Fruit fly (Drosophila melanogaster) whole organism, embryonic: ENCODE results near the gene CG44158.

ENCODE experiments used
- Asciz ChIP-seq: fragments of 200-800 bp; sonication (Bioruptor generic); optimal IDR thresholded peaks from 2 replicates; lab custom pipeline; 2017; ENCODE audit warnings: missing biosample characterization, mild to moderate bottlenecking, missing genetic modification characterization, missing genetic modification reagents
- B-H2 ChIP-seq: fragments of 200-800 bp; sonication (Bioruptor generic); optimal IDR thresholded peaks from 2 replicates; lab custom pipeline; 2018; ENCODE audit warnings: missing biosample characterization, mild to moderate bottlenecking, missing genetic modification characterization
- Blimp-1 ChIP-seq: fragments of 200-800 bp; sonication (Bioruptor generic); optimal IDR thresholded peaks from 3 replicates; lab custom pipeline; 2018; ENCODE audit warnings: missing biosample characterization, missing genetic modification characterization, mild to moderate bottlenecking, moderate library complexity, missing genetic modification reagents
- CG11093 ChIP-seq: fragments of 200-800 bp; sonication (Bioruptor generic); IDR thresholded peaks from 3 replicates; pipeline ENCODE4 v1.3.6; 2022; ENCODE audit warnings: missing biosample characterization, missing genetic modification characterization
- CG11560 ChIP-seq: fragments of 200-800 bp; sonication (Bioruptor generic); IDR thresholded peaks from 3 replicates; pipeline ENCODE4 v1.3.6; 2022; ENCODE audit warnings: missing biosample characterization, missing genetic modification characterization
- CG12071 ChIP-seq: fragments of 200-800 bp; sonication (Bioruptor generic); optimal IDR thresholded peaks from 3 replicates; lab custom pipeline; 2018; ENCODE audit warnings: missing biosample characterization, mild to moderate bottlenecking, missing genetic modification characterization
- CG13296 ChIP-seq: fragments of 200-800 bp; sonication (Bioruptor generic); optimal IDR thresholded peaks from 3 replicates; lab custom pipeline; 2018; ENCODE audit warnings: missing biosample characterization, mild to moderate bottlenecking, missing genetic modification characterization
- CG15601 ChIP-seq: fragments of 200-800 bp; sonication (Bioruptor generic); optimal IDR thresholded peaks from 3 replicates; lab custom pipeline; 2019; ENCODE audit warnings: missing biosample characterization, mild to moderate bottlenecking, missing genetic modification characterization, moderate library complexity
- CG1832 ChIP-seq: fragments of 200-800 bp; sonication (Bioruptor generic); optimal IDR thresholded peaks from 2 replicates; lab custom pipeline; 2017; ENCODE audit warnings: missing biosample characterization, mild to moderate bottlenecking, missing genetic modification characterization, inconsistent platforms
- CG2875 ChIP-seq: fragments of 200-800 bp; sonication (Bioruptor generic); optimal IDR thresholded peaks from 2 replicates; lab custom pipeline; 2017; ENCODE audit warnings: missing biosample characterization, mild to moderate bottlenecking, missing genetic modification characterization, missing genetic modification reagents
- CG2889 ChIP-seq: fragments of 200-800 bp; sonication (Bioruptor generic); IDR thresholded peaks from 3 replicates; pipeline ENCODE4 v1.3.6; 2022; ENCODE audit warnings: missing biosample characterization, missing genetic modification characterization
- CG30020 ChIP-seq: fragments of 200-800 bp; optimal IDR thresholded peaks from 2 replicates; lab custom pipeline; 2019; ENCODE audit warnings: missing biosample characterization, mild to moderate bottlenecking, missing genetic modification characterization, moderate library complexity
- CG31441 ChIP-seq: fragments of 200-800 bp; sonication (Bioruptor generic); IDR thresholded peaks from 2 replicates; pipeline ENCODE4 v1.3.6; 2022; ENCODE audit warnings: missing biosample characterization, missing genetic modification characterization
- CG4707 ChIP-seq: fragments of 200-800 bp; sonication (Bioruptor generic); optimal IDR thresholded peaks from 2 replicates; lab custom pipeline; 2018; ENCODE audit warnings: missing biosample characterization, mild to moderate bottlenecking, missing genetic modification characterization, moderate library complexity
- CG6654 ChIP-seq: fragments of 200-800 bp; sonication (Bioruptor generic); optimal IDR thresholded peaks from 2 replicates; lab custom pipeline; 2017; ENCODE audit warnings: missing biosample characterization, mild to moderate bottlenecking, missing genetic modification characterization
- CG6854 ChIP-seq: fragments of 200-800 bp; sonication (Bioruptor generic); optimal IDR thresholded peaks from 3 replicates; lab custom pipeline; 2017; ENCODE audit warnings: missing biosample characterization, mild to moderate bottlenecking, missing genetic modification characterization
- CG9797 ChIP-seq: fragments of 200-800 bp; sonication (Bioruptor generic); optimal IDR thresholded peaks from 3 replicates; lab custom pipeline; 2018; ENCODE audit warnings: missing biosample characterization, mild to moderate bottlenecking, missing genetic modification characterization
- D19A ChIP-seq: fragments of 200-800 bp; optimal IDR thresholded peaks from 3 replicates; lab custom pipeline; 2019; ENCODE audit warnings: missing biosample characterization, mild to moderate bottlenecking, missing genetic modification characterization, moderate library complexity
- Deaf1 ChIP-seq: fragments of 200-800 bp; optimal IDR thresholded peaks from 3 replicates; lab custom pipeline; 2019; ENCODE audit warnings: missing biosample characterization, mild to moderate bottlenecking, missing genetic modification characterization, moderate library complexity
- HLH4C ChIP-seq: fragments of 200-800 bp; sonication (Bioruptor generic); IDR thresholded peaks from 3 replicates; pipeline ENCODE4 v1.3.6; 2022; ENCODE audit warnings: missing biosample characterization, missing genetic modification characterization; ENCODE audit not compliant: partially characterized antibody
- Hr78 ChIP-seq, 2 experiments: fragments of 200-800 bp in 1 of 2; fragments of >200 bp in 1 of 2; sonication (Bioruptor generic) in 1 of 2; optimal IDR thresholded peaks; 2 replicates each; lab custom pipeline; 2017 to 2019; ENCODE audit warnings: missing biosample characterization in 2 of 2, missing genetic modification characterization in 2 of 2, mild to moderate bottlenecking in 1 of 2, moderate library complexity in 1 of 2
- Jarid2 ChIP-seq: fragments of 200-800 bp; sonication (Bioruptor generic); optimal IDR thresholded peaks from 3 replicates; lab custom pipeline; 2017; ENCODE audit warnings: mild to moderate bottlenecking, missing biosample characterization, missing genetic modification reagents, missing genetic modification characterization
- Lim3 ChIP-seq: fragments of 200-800 bp; sonication (Bioruptor generic); IDR thresholded peaks from 2 replicates; pipeline ENCODE4 v1.3.6; 2022; ENCODE audit warnings: missing biosample characterization, missing genetic modification characterization
- Med ChIP-seq: fragments of 200-800 bp; sonication (Bioruptor generic); peaks from one replicate; lab custom pipeline; 2016; ENCODE audit warnings: missing biosample characterization, missing genetic modification characterization, mild to moderate bottlenecking, inconsistent platforms, moderate library complexity
- Opbp ChIP-seq: fragments of 200-800 bp; sonication (Bioruptor generic); IDR thresholded peaks from 3 replicates; pipeline ENCODE4 v1.3.6; 2022; ENCODE audit warnings: missing biosample characterization, missing genetic modification characterization; ENCODE audit not compliant: partially characterized antibody
- Side ChIP-seq: fragments of 200-800 bp; sonication (Bioruptor generic); optimal IDR thresholded peaks from 2 replicates; lab custom pipeline; 2016; ENCODE audit warnings: missing biosample characterization, missing genetic modification characterization
- ac ChIP-seq: fragments of 200-800 bp; sonication (Bioruptor generic); optimal IDR thresholded peaks from 3 replicates; lab custom pipeline; 2017; ENCODE audit warnings: missing biosample characterization, mild to moderate bottlenecking, missing genetic modification characterization
- bigmax ChIP-seq: fragments of 200-800 bp; sonication (Bioruptor generic); optimal IDR thresholded peaks from 2 replicates; lab custom pipeline; 2018; ENCODE audit warnings: missing biosample characterization, mild to moderate bottlenecking, missing genetic modification characterization
- cwo ChIP-seq: fragments of 200-800 bp; sonication (Bioruptor generic); optimal IDR thresholded peaks from 3 replicates; lab custom pipeline; 2017; ENCODE audit warnings: missing biosample characterization, missing genetic modification characterization, mild to moderate bottlenecking, moderate library complexity, missing genetic modification reagents
- disco-r ChIP-seq: fragments of 200-800 bp; sonication (Bioruptor generic); optimal IDR thresholded peaks from 2 replicates; lab custom pipeline; 2016; ENCODE audit warnings: missing biosample characterization, missing genetic modification characterization
- dmrt99B ChIP-seq: fragments of 200-800 bp; sonication (Bioruptor generic); optimal IDR thresholded peaks from 2 replicates; lab custom pipeline; 2018; ENCODE audit warnings: missing biosample characterization, mild to moderate bottlenecking, missing genetic modification characterization, moderate library complexity
- ewg ChIP-seq: fragments of 200-800 bp; sonication (Bioruptor generic); optimal IDR thresholded peaks from 3 replicates; lab custom pipeline; 2017; ENCODE audit warnings: mild to moderate bottlenecking, missing biosample characterization, missing genetic modification reagents, missing genetic modification characterization
- fd64A ChIP-seq: fragments of 200-800 bp; sonication (Bioruptor generic); optimal IDR thresholded peaks from 3 replicates; lab custom pipeline; 2018; ENCODE audit warnings: missing biosample characterization, mild to moderate bottlenecking, missing genetic modification characterization
- fd96Cb ChIP-seq: fragments of 200-800 bp; sonication (Bioruptor generic); optimal IDR thresholded peaks from 2 replicates; lab custom pipeline; 2018; ENCODE audit warnings: missing biosample characterization, mild to moderate bottlenecking, missing genetic modification characterization, moderate library complexity
- fru ChIP-seq: fragments of >200 bp; optimal IDR thresholded peaks from 2 replicates; lab custom pipeline; 2017
- gfzf ChIP-seq: fragments of 200-800 bp; sonication (Bioruptor generic); optimal IDR thresholded peaks from 2 replicates; lab custom pipeline; 2016; ENCODE audit warnings: missing biosample characterization, mild to moderate bottlenecking, missing genetic modification characterization, moderate library complexity
- ham ChIP-seq: fragments of 200-800 bp; sonication (Bioruptor generic); IDR thresholded peaks from 2 replicates; pipeline ENCODE4 v1.3.6; 2022; ENCODE audit warnings: missing biosample characterization, missing genetic modification characterization
- hb ChIP-seq: fragments of 200-800 bp; sonication (Bioruptor generic); IDR thresholded peaks from 3 replicates; pipeline ENCODE4 v1.3.6; 2022; ENCODE audit warnings: missing biosample characterization, missing genetic modification characterization; ENCODE audit not compliant: partially characterized antibody
- hbn ChIP-seq: fragments of 200-800 bp; sonication (Bioruptor generic); IDR thresholded peaks from 2 replicates; pipeline ENCODE4 v1.3.6; 2022; ENCODE audit warnings: missing biosample characterization, missing genetic modification characterization; ENCODE audit not compliant: partially characterized antibody
- kay ChIP-seq: fragments of 200-800 bp; sonication (Bioruptor generic); optimal IDR thresholded peaks from 2 replicates; lab custom pipeline; 2016; ENCODE audit warnings: missing biosample characterization, missing genetic modification characterization
- klu ChIP-seq: fragments of 200-800 bp; sonication (Bioruptor generic); IDR thresholded peaks from 2 replicates; pipeline ENCODE4 v1.3.6; 2022; ENCODE audit warnings: missing biosample characterization, missing genetic modification characterization
- lola ChIP-seq, 3 experiments: fragments of >200 bp in 2 of 3; fragments of 200-800 bp in 1 of 3; sonication (Bioruptor generic) in 1 of 3; optimal IDR thresholded peaks; 2 replicates each; lab custom pipeline; 2017 to 2019; ENCODE audit warnings: missing biosample characterization in 3 of 3, missing genetic modification characterization in 3 of 3, mild to moderate bottlenecking in 1 of 3, moderate library complexity in 1 of 3
- mld ChIP-seq: fragments of 200-800 bp; sonication (Bioruptor generic); IDR thresholded peaks from 3 replicates; pipeline ENCODE4 v1.3.6; 2022; ENCODE audit warnings: missing biosample characterization, missing genetic modification characterization; ENCODE audit not compliant: partially characterized antibody
- nau ChIP-seq: fragments of 200-800 bp; sonication (Bioruptor generic); optimal IDR thresholded peaks from 3 replicates; lab custom pipeline; 2017; ENCODE audit warnings: missing biosample characterization, mild to moderate bottlenecking, missing genetic modification characterization, missing genetic modification reagents
- pb ChIP-seq: fragments of 200-800 bp; sonication (Bioruptor generic); optimal IDR thresholded peaks from 3 replicates; lab custom pipeline; 2016; ENCODE audit warnings: missing biosample characterization, missing genetic modification characterization
- peb ChIP-seq: fragments of 200-800 bp; sonication (Bioruptor generic); IDR thresholded peaks from 2 replicates; pipeline ENCODE4 v1.3.6; 2022; ENCODE audit warnings: missing biosample characterization, missing genetic modification characterization
- phol ChIP-seq: fragments of 200-800 bp; sonication (Bioruptor generic); optimal IDR thresholded peaks from 3 replicates; lab custom pipeline; 2018; ENCODE audit warnings: missing biosample characterization, mild to moderate bottlenecking, missing genetic modification characterization, moderate library complexity
- sqz ChIP-seq: fragments of 200-800 bp; sonication (Bioruptor generic); optimal IDR thresholded peaks from 3 replicates; lab custom pipeline; 2018; ENCODE audit warnings: missing biosample characterization, mild to moderate bottlenecking, missing genetic modification characterization
- stwl ChIP-seq: fragments of 200-800 bp; sonication (Bioruptor generic); optimal IDR thresholded peaks from 3 replicates; lab custom pipeline; 2018; ENCODE audit warnings: missing biosample characterization, mild to moderate bottlenecking, missing genetic modification characterization, moderate library complexity

CG44158 gene

DNA sequence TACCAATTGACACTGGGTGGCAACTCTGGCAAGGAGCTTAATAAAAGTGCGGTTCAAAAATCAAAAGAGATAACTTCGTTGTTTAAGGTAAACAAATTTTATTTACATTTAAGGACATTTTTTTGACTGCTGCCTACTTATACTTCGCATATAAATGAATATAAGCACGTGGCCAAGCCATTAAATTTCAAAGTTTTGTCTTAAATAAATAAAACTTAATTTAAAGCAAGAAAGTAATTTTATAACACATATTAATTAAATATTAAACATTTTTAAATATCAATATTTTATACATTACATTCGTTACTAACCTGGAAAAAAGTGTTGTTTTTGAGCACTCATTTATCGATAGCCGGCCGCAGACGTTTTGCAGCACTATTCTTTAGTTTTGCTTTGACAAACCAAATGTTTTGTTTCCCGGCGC, 19.9 kb upstream of the CG44158 start, which contains the start of the genes CG12321 and MED17 (continued):
- TF ChIP-seq cwo (GFP tag; lab: Kevin White, UChicago) = peak; percentile 75
- TF ChIP-seq ac = peak; percentile 11
- TF ChIP-seq peb (GFP tag; lab: Robert Waterston, UW) = peak; percentile 74
- peak; percentile 76 for TF ChIP-seq D19A (tag; lab: Kevin White, UChicago)
- peak; percentile 81 for TF ChIP-seq CG15601
- peak; percentile 81 for TF ChIP-seq CG11560
- TF ChIP-seq klu = peak; percentile 91
- peak; percentile 77 for TF ChIP-seq dmrt99B (tag; lab: Kevin White, UChicago)
- peak; percentile 84 for TF ChIP-seq CG13296 (GFP tag; lab: Kevin White, UChicago)
- peak; percentile 84 for TF ChIP-seq Blimp-1 (GFP tag; lab: Kevin White, UChicago)
- TF ChIP-seq CG11093 = peak; percentile 80
- peak in 1 of 3 experiments; percentile 85 for TF ChIP-seq lola (GFP tag; optimal IDR thresholded peaks at IDR 0.05; lab: Kevin White, UChicago)
- no peak for TF ChIP-seq fru (lab: Kevin White, UChicago)
- peak; percentile 61 for TF ChIP-seq CG6854 (GFP tag; lab: Kevin White, UChicago)
- peak; percentile 59 for TF ChIP-seq kay (GFP tag; lab: Kevin White, UChicago)
- no peak for TF ChIP-seq hbn
- TF ChIP-seq Med = peak; percentile 92
- TF ChIP-seq sqz = no peak
- no peak for TF ChIP-seq hb (GFP tag; lab: Robert Waterston, UW)
- no peak for TF ChIP-seq bigmax (GFP tag; lab: Kevin White, UChicago)
- TF ChIP-seq CG2889 (GFP tag; lab: Robert Waterston, UW) = peak; percentile 77
- no peak for TF ChIP-seq disco-r (GFP tag; lab: Kevin White, UChicago)
- no peak for TF ChIP-seq pb (GFP tag; lab: Kevin White, UChicago)
- no peak for TF ChIP-seq gfzf (GFP tag; lab: Kevin White, UChicago)
- TF ChIP-seq Side (GFP tag; lab: Kevin White, UChicago) = peak; percentile 4
- TF ChIP-seq ham (GFP tag; lab: Robert Waterston, UW) = no peak
- TF ChIP-seq CG2875 (GFP tag; lab: Kevin White, UChicago) = peak; percentile 79
- TF ChIP-seq ewg (GFP tag; lab: Kevin White, UChicago) = peak; percentile 82
- no peak for TF ChIP-seq CG1832 (GFP tag; lab: Kevin White, UChicago)
- peak; percentile 94 for TF ChIP-seq phol (tag; lab: Kevin White, UChicago)
- TF ChIP-seq CG6654 = peak; percentile 69
- peak; percentile 22 for TF ChIP-seq CG9797 (GFP tag; lab: Kevin White, UChicago)
- TF ChIP-seq fd64A (GFP tag; lab: Kevin White, UChicago) = no peak
- peak; percentile 73 for TF ChIP-seq CG30020 (tag; lab: Kevin White, UChicago)
- TF ChIP-seq CG4707 (GFP tag; lab: Kevin White, UChicago) = no peak
- no peak for TF ChIP-seq Opbp
- peak; percentile 75 for TF ChIP-seq stwl (tag; lab: Kevin White, UChicago)
- TF ChIP-seq B-H2 (GFP tag; lab: Kevin White, UChicago) = peak; percentile 88
- TF ChIP-seq CG12071 (GFP tag; lab: Kevin White, UChicago) = no peak
- peak; percentile 85 for TF ChIP-seq fd96Cb (tag; lab: Kevin White, UChicago)
- TF ChIP-seq Asciz (GFP tag; lab: Kevin White, UChicago) = peak; percentile 78
- TF ChIP-seq CG31441 (GFP tag; lab: Robert Waterston, UW) = peak; percentile 87
- TF ChIP-seq Hr78 (GFP tag; optimal IDR thresholded peaks at IDR 0.05; lab: Kevin White, UChicago) = no peak
- TF ChIP-seq mld (GFP tag; lab: Robert Waterston, UW) = no peak
- no peak for TF ChIP-seq nau (GFP tag; lab: Kevin White, UChicago)
- peak; percentile 48 for TF ChIP-seq Jarid2 (GFP tag; lab: Kevin White, UChicago)
- no peak for TF ChIP-seq Deaf1 (tag; lab: Kevin White, UChicago)
- peak; percentile 64; the same call in 1 of the 2 replicates for TF ChIP-seq Lim3 (GFP tag; lab: Robert Waterston, UW)
- no peak for TF ChIP-seq HLH4C (GFP tag; lab: Robert Waterston, UW)
